Worm (Caenorhabditis elegans) whole organism, L3 larva: ENCODE measurements around the gene ptp-3.

Experiments used
- ceh-28 ChIP-seq: fragments of 150-350 bp; optimal IDR thresholded peaks from 2 replicates; lab custom pipeline; 2014; ENCODE audit warnings: missing biosample characterization, missing genetic modification reagents, missing genetic modification characterization
- ceh-82 ChIP-seq: fragments of 150-350 bp; optimal IDR thresholded peaks from 2 replicates; lab custom pipeline; 2014; ENCODE audit warnings: missing biosample characterization, missing genetic modification characterization
- ceh-9 ChIP-seq: sonication (generic microtip); optimal IDR thresholded peaks from 2 replicates; lab custom pipeline; 2018; ENCODE audit warnings: missing biosample characterization, missing genetic modification characterization
- egl-27 ChIP-seq: sonication (generic microtip); optimal IDR thresholded peaks from 4 replicates; lab custom pipeline; 2017; ENCODE audit warnings: missing biosample characterization, missing genetic modification reagents, missing genetic modification characterization
- egl-5 ChIP-seq: fragments of 150-350 bp; optimal IDR thresholded peaks from 2 replicates; lab custom pipeline; 2017; ENCODE audit warnings: missing biosample characterization, missing genetic modification reagents, missing genetic modification characterization, inconsistent platforms
- elt-1 ChIP-seq: fragments of 150-350 bp; optimal IDR thresholded peaks from 2 replicates; lab custom pipeline; 2014; ENCODE audit warnings: missing biosample characterization, missing genetic modification characterization
- elt-2 ChIP-seq: sonication (generic microtip); optimal IDR thresholded peaks from 2 replicates; lab custom pipeline; 2016; ENCODE audit warnings: missing genetic modification reagents, mild to moderate bottlenecking, missing genetic modification characterization, missing compliant biosample characterization
- elt-3 ChIP-seq, 3 experiments: fragments of 150-350 bp in 1 of 3; sonication (generic microtip) in 2 of 3; optimal IDR thresholded peaks; 2 replicates in 2 of 3; 4 replicates in 1 of 3; lab custom pipeline; 2014 to 2017; ENCODE audit warnings: missing biosample characterization in 3 of 3, missing genetic modification characterization in 3 of 3
- eor-1 ChIP-seq, 2 experiments: fragments of 150-350 bp; optimal IDR thresholded peaks; 2 replicates each; lab custom pipeline; 2014 to 2018; ENCODE audit warnings: missing biosample characterization in 2 of 2, missing genetic modification characterization in 2 of 2
- fkh-10 ChIP-seq: sonication (generic microtip); optimal IDR thresholded peaks from 2 replicates; lab custom pipeline; 2017; ENCODE audit warnings: missing biosample characterization, missing genetic modification reagents, missing genetic modification characterization
- fos-1 ChIP-seq: fragments of 150-350 bp; optimal IDR thresholded peaks from 2 replicates; lab custom pipeline; 2014; ENCODE audit warnings: missing biosample characterization, missing genetic modification characterization
- hmg-11 ChIP-seq: sonication (generic microtip); optimal IDR thresholded peaks from 2 replicates; lab custom pipeline; 2016; ENCODE audit warnings: missing genetic modification characterization, missing compliant biosample characterization
- jun-1 ChIP-seq: fragments of 150-350 bp; optimal IDR thresholded peaks from 2 replicates; lab custom pipeline; 2014; ENCODE audit warnings: missing biosample characterization, missing genetic modification reagents, missing genetic modification characterization
- lin-15B ChIP-seq: fragments of 150-350 bp; optimal IDR thresholded peaks from 2 replicates; lab custom pipeline; 2014; ENCODE audit warnings: missing biosample characterization, missing genetic modification characterization
- lin-39 ChIP-seq: fragments of 150-350 bp; optimal IDR thresholded peaks from 2 replicates; lab custom pipeline; 2018; ENCODE audit warnings: missing biosample characterization, missing genetic modification reagents, missing genetic modification characterization
- lsy-12 ChIP-seq: sonication (generic microtip); optimal IDR thresholded peaks from 2 replicates; lab custom pipeline; 2016; ENCODE audit warnings: mild to moderate bottlenecking, missing genetic modification characterization, missing compliant biosample characterization
- mdl-1 ChIP-seq: fragments of 150-350 bp; optimal IDR thresholded peaks from 2 replicates; lab custom pipeline; 2014; ENCODE audit warnings: missing biosample characterization, missing genetic modification characterization
- mml-1 ChIP-seq: fragments of 150-350 bp; sonication (generic microtip); optimal IDR thresholded peaks from 3 replicates; lab custom pipeline; 2014; ENCODE audit warnings: missing biosample characterization, missing genetic modification characterization
- nfya-1 ChIP-seq: sonication (generic microtip); optimal IDR thresholded peaks from 2 replicates; lab custom pipeline; 2017; ENCODE audit warnings: missing genetic modification characterization, mild to moderate bottlenecking, missing compliant biosample characterization, antibody characterized with exemption, moderate library complexity; ENCODE audit not compliant: insufficient read depth
- nhr-23 ChIP-seq: fragments of 150-350 bp; optimal IDR thresholded peaks from 2 replicates; lab custom pipeline; 2014; ENCODE audit warnings: missing biosample characterization, missing genetic modification reagents, missing genetic modification characterization
- nhr-25 ChIP-seq: sonication (generic microtip); optimal IDR thresholded peaks from 2 replicates; lab custom pipeline; 2017; ENCODE audit warnings: missing biosample characterization, missing genetic modification characterization
- nhr-43 ChIP-seq: sonication (generic microtip); optimal IDR thresholded peaks from 2 replicates; lab custom pipeline; 2016; ENCODE audit warnings: mild to moderate bottlenecking, missing genetic modification characterization, missing compliant biosample characterization; ENCODE audit not compliant: poor library complexity, severe bottlenecking
- nhr-67 ChIP-seq: fragments of 150-350 bp; optimal IDR thresholded peaks from 2 replicates; lab custom pipeline; 2014; ENCODE audit warnings: missing biosample characterization, missing genetic modification characterization
- nhr-76 ChIP-seq: fragments of 150-350 bp; sonication (generic microtip); optimal IDR thresholded peaks from 5 replicates; lab custom pipeline; 2014; ENCODE audit warnings: missing biosample characterization, missing genetic modification characterization
- nhr-77 ChIP-seq: fragments of 150-350 bp; optimal IDR thresholded peaks from 2 replicates; lab custom pipeline; 2014; ENCODE audit warnings: missing biosample characterization, missing genetic modification characterization
- pha-4 ChIP-seq: fragments of 150-350 bp; optimal IDR thresholded peaks from 2 replicates; lab custom pipeline; 2014; ENCODE audit warnings: missing biosample characterization, missing genetic modification reagents, missing genetic modification characterization
- pqm-1 ChIP-seq: fragments of 150-350 bp; optimal IDR thresholded peaks from 2 replicates; lab custom pipeline; 2017; ENCODE audit warnings: missing biosample characterization, missing genetic modification characterization, inconsistent platforms
- sea-2 ChIP-seq: fragments of 150-350 bp; sonication (generic microtip); optimal IDR thresholded peaks from 4 replicates; lab custom pipeline; 2014; ENCODE audit warnings: missing biosample characterization, missing genetic modification reagents, missing genetic modification characterization
- skn-1 ChIP-seq: fragments of 150-350 bp; optimal IDR thresholded peaks from 2 replicates; lab custom pipeline; 2014; ENCODE audit warnings: missing biosample characterization, missing genetic modification characterization
- snpc-4 ChIP-seq: fragments of 150-350 bp; optimal IDR thresholded peaks from 2 replicates; lab custom pipeline; 2014; ENCODE audit warnings: missing biosample characterization, missing genetic modification characterization
- tbx-2 ChIP-seq: sonication (generic microtip); optimal IDR thresholded peaks from 2 replicates; lab custom pipeline; 2016; ENCODE audit warnings: mild to moderate bottlenecking, missing genetic modification characterization, missing compliant biosample characterization
- unc-39 ChIP-seq: sonication (generic microtip); optimal IDR thresholded peaks from 4 replicates; lab custom pipeline; 2017; ENCODE audit warnings: missing biosample characterization, missing genetic modification characterization
- unc-62 ChIP-seq: fragments of 150-350 bp; sonication (generic microtip); optimal IDR thresholded peaks from 4 replicates; lab custom pipeline; 2014; ENCODE audit warnings: missing biosample characterization, missing genetic modification reagents, missing genetic modification characterization
- zag-1 ChIP-seq: fragments of 150-350 bp; optimal IDR thresholded peaks from 2 replicates; lab custom pipeline; 2014; ENCODE audit warnings: missing biosample characterization, missing genetic modification characterization
- ztf-11 ChIP-seq: fragments of 150-350 bp; optimal IDR thresholded peaks from 2 replicates; lab custom pipeline; 2014; ENCODE audit warnings: missing biosample characterization, missing genetic modification characterization
- ztf-4 ChIP-seq: fragments of 150-350 bp; optimal IDR thresholded peaks from 2 replicates; lab custom pipeline; 2014; ENCODE audit warnings: missing biosample characterization, missing genetic modification characterization

The ptp-3 gene

ce11 chrII:11042878-11043331, 67.6 kb downstream of the ptp-3 start:
- TF ChIP-seq ztf-11 (tag; lab: Kevin White, UChicago) (peak; percentile 18), unc-62 (GFP tag; lab: Kevin White, UChicago) (peak; percentile 19), ceh-28 (peak; percentile 78), mdl-1 (tag; lab: Kevin White, UChicago) (no peak), tbx-2 (tag; lab: Kevin White, UChicago) (peak; percentile 23), skn-1 (peak; percentile 46), nhr-23 (tag; lab: Kevin White, UChicago) (no peak), nhr-43 (tag; lab: Kevin White, UChicago) (no peak), sea-2 (GFP tag; lab: Kevin White, UChicago) (peak; percentile 25), zag-1 (tag; lab: Kevin White, UChicago) (no peak), lin-15B (tag; lab: Kevin White, UChicago) (peak; percentile 67), lin-39 (tag; lab: Kevin White, UChicago) (peak; percentile 86), egl-27 (tag; lab: Kevin White, UChicago) (peak; percentile 52), jun-1 (tag; lab: Kevin White, UChicago) (peak; percentile 42), pha-4 (tag; lab: Kevin White, UChicago) (peak; percentile 64), ztf-4 (no peak), pqm-1 (tag; lab: Kevin White, UChicago) (peak; percentile 71), nhr-25 (tag; lab: Kevin White, UChicago) (peak; percentile 24), nhr-76 (no peak), ceh-9 (tag; lab: Kevin White, UChicago) (no peak), fkh-10 (GFP tag; lab: Kevin White, UChicago) (peak; percentile 45), egl-5 (tag; lab: Kevin White, UChicago) (peak; percentile 55), fos-1 (no peak), snpc-4 (tag; lab: Kevin White, UChicago) (peak; percentile 21), elt-2 (tag; lab: Kevin White, UChicago) (peak; percentile 89), nfya-1 (peak; percentile 86), elt-3 (tag; optimal IDR thresholded peaks at IDR 0.05; lab: Kevin White, UChicago) (no peak), nhr-77 (no peak), hmg-11 (peak; percentile 94), lsy-12 (peak; percentile 31)

DNA sequence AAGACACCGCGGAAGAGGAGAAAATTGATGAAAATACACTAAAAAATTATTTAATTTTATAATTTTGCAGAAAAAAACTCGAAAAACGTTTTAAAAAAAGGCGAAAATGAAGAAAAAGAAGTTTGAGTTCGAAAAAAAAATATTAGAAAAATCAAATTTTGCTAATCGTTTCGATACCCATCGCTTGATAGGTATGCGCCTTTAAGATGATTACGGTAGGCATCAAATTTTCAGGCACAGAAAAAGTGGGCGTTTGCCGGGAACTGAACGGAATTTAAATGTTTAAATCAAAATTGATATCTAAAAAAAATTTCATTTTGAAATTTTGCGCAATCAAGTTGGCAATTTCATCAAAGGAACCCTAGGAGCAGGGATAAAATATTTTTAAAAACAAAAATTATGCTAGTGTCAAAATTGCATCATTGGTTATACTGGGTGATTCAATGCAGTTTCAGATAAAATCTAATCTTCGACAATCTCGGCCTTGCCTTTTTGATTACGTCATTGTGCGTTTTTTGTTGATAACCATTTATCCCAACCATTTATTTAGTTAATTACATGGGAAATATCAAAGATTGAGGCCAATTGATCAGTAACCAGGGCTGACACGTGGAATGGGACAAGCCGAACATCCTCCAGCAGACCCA, 68.3 kb downstream of the ptp-3 start:
- TF ChIP-seq jun-1 (tag; lab: Kevin White, UChicago) (no peak), unc-39 (tag; lab: Kevin White, UChicago) (no peak), elt-1 (tag; lab: Kevin White, UChicago) (peak; percentile 86), nhr-43 (tag; lab: Kevin White, UChicago) (no peak)

ce11 chrII:11044193-11044568, 68.8 kb downstream of the ptp-3 start:
- TF ChIP-seq eor-1 (tag; optimal IDR thresholded peaks at IDR 0.05; lab: Kevin White, UChicago): no peak
- TF ChIP-seq nhr-67 (tag; lab: Kevin White, UChicago): no peak
- TF ChIP-seq skn-1: no peak
- no peak for TF ChIP-seq unc-62 (GFP tag; lab: Kevin White, UChicago)
- no peak for TF ChIP-seq pqm-1 (tag; lab: Kevin White, UChicago)
- TF ChIP-seq ceh-82: no peak
- no peak for TF ChIP-seq mml-1 (tag; lab: Kevin White, UChicago)

DNA sequence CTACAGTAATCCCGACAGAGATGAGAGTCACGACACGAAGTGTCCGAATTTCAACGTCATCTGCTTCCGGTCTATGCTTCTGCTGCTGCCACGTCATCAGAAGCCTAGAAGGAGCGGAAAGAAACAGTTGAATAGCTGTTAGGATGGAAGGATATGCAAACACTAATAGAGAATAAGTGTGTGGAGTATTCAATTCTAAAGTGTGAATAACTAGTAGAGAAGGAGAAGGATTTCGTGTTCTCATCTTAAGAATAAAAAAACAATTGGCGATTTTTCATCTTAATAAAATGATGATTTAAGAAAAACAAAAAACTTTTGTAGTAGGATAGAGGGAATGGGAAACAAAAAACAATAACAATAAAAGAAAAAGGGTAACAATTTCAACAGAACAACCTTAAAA, 70.5 kb downstream of the ptp-3 start, which contains the start of gene col-83:
Gene col-83 (minus strand): TSS at position 101 of the 400 bp plus-strand sequence.
- TF ChIP-seq elt-2 (tag; lab: Kevin White, UChicago) (no peak), ceh-9 (tag; lab: Kevin White, UChicago) (no peak), nhr-77 (no peak)
